Worm (Caenorhabditis elegans) whole organism, young adult: Measurements from ENCODE around the gene Y105C5A.24.
A peak's percentile ranks its signal among the peaks of the same experiment; 100 is the strongest.

Source experiments
- dpff-1 ChIP-seq: sonication (generic microtip); optimal IDR thresholded peaks from 2 replicates; lab custom pipeline; 2017; ENCODE audit warnings: mild to moderate bottlenecking, missing genetic modification characterization, missing compliant biosample characterization
- let-607 ChIP-seq, 2 experiments: fragments of 200-800 bp in 1 of 2; sonication (Bioruptor generic) in 1 of 2; sonication (generic microtip) in 1 of 2; optimal IDR thresholded peaks; 2 replicates each; lab custom pipeline; 2016 to 2018; ENCODE audit warnings: mild to moderate bottlenecking in 2 of 2, missing compliant biosample characterization in 2 of 2, missing genetic modification characterization in 2 of 2, moderate library complexity in 2 of 2, missing genotype in 1 of 2
- madf-6 ChIP-seq: fragments of 200-800 bp; sonication (Bioruptor generic); IDR thresholded peaks from 2 replicates; pipeline ENCODE4 v1.3.6; 2022; ENCODE audit warnings: missing genetic modification reagents, missing genetic modification characterization, missing compliant biosample characterization
- unc-130 ChIP-seq: sonication (generic microtip); optimal IDR thresholded peaks from 2 replicates; lab custom pipeline; 2016; ENCODE audit warnings: missing genetic modification reagents, missing genetic modification characterization, missing compliant biosample characterization
- unc-62 ChIP-seq: fragments of 150-350 bp; optimal IDR thresholded peaks from 2 replicates; lab custom pipeline; 2014; ENCODE audit warnings: missing biosample characterization, missing genetic modification reagents, missing genetic modification characterization

DNA sequence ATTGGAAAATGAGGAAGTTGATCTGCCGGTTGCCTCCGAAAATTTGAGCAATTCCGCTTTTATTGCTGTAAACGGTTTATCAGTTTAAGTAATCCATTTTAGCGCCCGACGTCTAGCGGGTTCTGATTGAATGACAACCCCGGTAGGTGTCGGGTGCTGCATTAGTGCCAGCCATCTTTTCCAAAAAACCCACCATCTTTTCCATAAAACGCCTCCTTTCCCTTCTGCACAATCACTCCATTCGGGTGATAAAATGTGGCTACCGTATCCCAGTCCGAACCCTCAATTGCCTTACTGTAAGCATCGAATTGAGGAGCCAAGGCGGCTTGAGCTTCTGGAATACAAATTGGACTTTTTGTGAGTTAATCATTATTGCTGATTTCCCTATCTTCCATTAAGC is 50.5 kb downstream of the Y105C5A.24 start:
- TF ChIP-seq unc-62 = no peak
- TF ChIP-seq unc-130 (GFP tag; lab: Kevin White, UChicago) = no peak
- no peak for TF ChIP-seq madf-6
- no peak for TF ChIP-seq let-607 (tag; optimal IDR thresholded peaks at IDR 0.05; lab: Kevin White, UChicago)
- peak; percentile 39 for TF ChIP-seq dpff-1 (tag; lab: Kevin White, UChicago)
